Fruit fly (Drosophila melanogaster) whole organism, wandering third instar larva: ENCODE measurements around the gene Hap40.
A peak's percentile ranks its signal among the peaks of the same experiment; 100 is the strongest.

Source experiments
- Abd-B ChIP-seq: fragments of >200 bp; optimal IDR thresholded peaks from 2 replicates; lab custom pipeline; 2017; ENCODE audit warnings: missing biosample characterization, missing genetic modification characterization
- CG32264 ChIP-seq: fragments of 200-800 bp; sonication (Bioruptor generic); optimal IDR thresholded peaks from 2 replicates; lab custom pipeline; 2016; ENCODE audit warnings: missing biosample characterization, missing genetic modification characterization
- CG9705 ChIP-seq: fragments of 200-800 bp; sonication (Bioruptor generic); optimal IDR thresholded peaks from 2 replicates; lab custom pipeline; 2018; ENCODE audit warnings: missing biosample characterization, mild to moderate bottlenecking, missing genetic modification characterization
- Dfd ChIP-seq: fragments of >200 bp; optimal IDR thresholded peaks from 2 replicates; lab custom pipeline; 2017; ENCODE audit warnings: missing biosample characterization, missing genetic modification characterization
- GATAd ChIP-seq: sonication (Bioruptor generic); optimal IDR thresholded peaks from 2 replicates; lab custom pipeline; 2016; ENCODE audit warnings: missing biosample characterization, missing genetic modification characterization
- HLH106 ChIP-seq: fragments of 200-800 bp; optimal IDR thresholded peaks from 3 replicates; lab custom pipeline; 2019; ENCODE audit warnings: missing biosample characterization, mild to moderate bottlenecking, missing genetic modification characterization, moderate library complexity
- Hnf4 ChIP-seq: fragments of 200-800 bp; sonication (Bioruptor generic); optimal IDR thresholded peaks from 2 replicates; lab custom pipeline; 2016; ENCODE audit warnings: missing biosample characterization, mild to moderate bottlenecking, missing genetic modification characterization
- Hr78 ChIP-seq: fragments of >200 bp; optimal IDR thresholded peaks from 2 replicates; lab custom pipeline; 2017; ENCODE audit warnings: missing biosample characterization, missing genetic modification characterization
- Hr83 ChIP-seq: fragments of 200-300 bp; sonication (Bioruptor generic); optimal IDR thresholded peaks from 2 replicates; lab custom pipeline; 2016; ENCODE audit warnings: missing biosample characterization, mild to moderate bottlenecking, missing genetic modification characterization, moderate library complexity; ENCODE audit not compliant: poor library complexity, severe bottlenecking
- Jra ChIP-seq: sonication (Bioruptor generic); optimal IDR thresholded peaks from 2 replicates; lab custom pipeline; 2016; ENCODE audit warnings: missing biosample characterization, missing genetic modification characterization
- Myc ChIP-seq: fragments of >200 bp; optimal IDR thresholded peaks from 2 replicates; lab custom pipeline; 2017
- N ChIP-seq: fragments of >200 bp; optimal IDR thresholded peaks from 2 replicates; lab custom pipeline; 2018; ENCODE audit warnings: missing biosample characterization, missing external identifiers, missing genetic modification characterization
- OdsH ChIP-seq: fragments of 200-800 bp; sonication (Bioruptor generic); optimal IDR thresholded peaks from 2 replicates; lab custom pipeline; 2016; ENCODE audit warnings: missing biosample characterization, mild to moderate bottlenecking, missing genetic modification characterization
- Rel ChIP-seq, 2 experiments: fragments of 200-800 bp; sonication (Bioruptor generic) in 1 of 2; optimal IDR thresholded peaks; 2 replicates in 1 of 2; 3 replicates in 1 of 2; lab custom pipeline; 2016 to 2019; ENCODE audit warnings: mild to moderate bottlenecking in 2 of 2, missing biosample characterization in 2 of 2, missing genetic modification characterization in 2 of 2, moderate library complexity in 1 of 2
- Sp1 ChIP-seq: fragments of 200-800 bp; sonication (Bioruptor generic); optimal IDR thresholded peaks from 3 replicates; lab custom pipeline; 2019; ENCODE audit warnings: missing biosample characterization, mild to moderate bottlenecking, missing genetic modification characterization, moderate library complexity
- Vsx2 ChIP-seq: fragments of 200-300, 225-300 bp; sonication (Bioruptor generic); optimal IDR thresholded peaks from 2 replicates; lab custom pipeline; 2018; ENCODE audit warnings: missing biosample characterization, missing genetic modification characterization; ENCODE audit not compliant: partially characterized antibody
- br ChIP-seq: fragments of 200-800 bp; sonication (Bioruptor generic); optimal IDR thresholded peaks from 2 replicates; lab custom pipeline; 2016; ENCODE audit warnings: missing biosample characterization, missing genetic modification characterization
- brk ChIP-seq: fragments of 200-800 bp; sonication (Bioruptor generic); optimal IDR thresholded peaks from 2 replicates; lab custom pipeline; 2016; ENCODE audit warnings: missing biosample characterization, mild to moderate bottlenecking, missing genetic modification characterization
- dl ChIP-seq, 2 experiments: fragments of 175-275, 200-275 bp in 1 of 2; fragments of 200-275 bp in 1 of 2; sonication (Bioruptor generic); optimal IDR thresholded peaks; lab custom pipeline; 2018; ENCODE audit warnings: mild to moderate bottlenecking in 2 of 2, missing biosample characterization in 2 of 2, missing genetic modification characterization in 2 of 2, moderate library complexity in 2 of 2; ENCODE audit not compliant: partially characterized antibody in 2 of 2, insufficient read depth in 1 of 2
- dmrt93B ChIP-seq: fragments of 200-800 bp; sonication (Bioruptor generic); optimal IDR thresholded peaks from 2 replicates; lab custom pipeline; 2018; ENCODE audit warnings: missing biosample characterization, mild to moderate bottlenecking, missing genetic modification characterization
- dsf ChIP-seq: sonication (Bioruptor generic); optimal IDR thresholded peaks from 2 replicates; lab custom pipeline; 2016; ENCODE audit warnings: missing biosample characterization, missing genetic modification characterization, borderline replicate concordance
- ey ChIP-seq: fragments of 200-800 bp; sonication (Bioruptor generic); optimal IDR thresholded peaks from 2 replicates; lab custom pipeline; 2016; ENCODE audit warnings: missing biosample characterization, missing genetic modification characterization
- foxo ChIP-seq, 2 experiments: fragments of 200-800 bp; sonication (Bioruptor generic); optimal IDR thresholded peaks; 2 replicates in 1 of 2; 3 replicates in 1 of 2; lab custom pipeline; 2016 to 2017; ENCODE audit warnings: missing biosample characterization in 2 of 2, missing genetic modification characterization in 2 of 2
- fru ChIP-seq: fragments of 200-800 bp; sonication (Bioruptor generic); optimal IDR thresholded peaks from 3 replicates; lab custom pipeline; 2016; ENCODE audit warnings: missing biosample characterization, mild to moderate bottlenecking, missing genetic modification characterization
- h ChIP-seq: fragments of 200-800 bp; sonication (Bioruptor generic); optimal IDR thresholded peaks from 3 replicates; lab custom pipeline; 2016; ENCODE audit warnings: missing biosample characterization, mild to moderate bottlenecking, missing genetic modification characterization
- jim ChIP-seq: fragments of 175-275, 200-325 bp; sonication (Bioruptor generic); optimal IDR thresholded peaks from 2 replicates; lab custom pipeline; 2016; ENCODE audit warnings: missing biosample characterization, mild to moderate bottlenecking, missing genetic modification characterization
- lola ChIP-seq: fragments of >200 bp; optimal IDR thresholded peaks from 2 replicates; lab custom pipeline; 2017; ENCODE audit warnings: missing biosample characterization, missing genetic modification characterization
- psq ChIP-seq: fragments of 200-800 bp; sonication (Bioruptor generic); optimal IDR thresholded peaks from 3 replicates; lab custom pipeline; 2017; ENCODE audit warnings: missing biosample characterization, mild to moderate bottlenecking, missing genetic modification characterization, moderate library complexity
- rgr ChIP-seq: fragments of 200-800 bp; sonication (Bioruptor generic); optimal IDR thresholded peaks from 3 replicates; lab custom pipeline; 2016; ENCODE audit warnings: missing biosample characterization, mild to moderate bottlenecking, missing genetic modification characterization
- sage ChIP-seq: fragments of 200-800 bp; sonication (Bioruptor generic); optimal IDR thresholded peaks from 2 replicates; lab custom pipeline; 2016; ENCODE audit warnings: missing biosample characterization, mild to moderate bottlenecking, missing genetic modification characterization
- sv ChIP-seq: fragments of 200-800 bp; sonication (Bioruptor generic); optimal IDR thresholded peaks from 3 replicates; lab custom pipeline; 2016; ENCODE audit warnings: missing biosample characterization, missing genetic modification characterization
- tai ChIP-seq: sonication (Bioruptor generic); optimal IDR thresholded peaks from 2 replicates; lab custom pipeline; 2016; ENCODE audit warnings: missing biosample characterization, missing genetic modification characterization
- usp ChIP-seq: fragments of >200 bp; optimal IDR thresholded peaks from 2 replicates; lab custom pipeline; 2017; ENCODE audit warnings: missing biosample characterization, missing genetic modification characterization
- woc ChIP-seq: sonication (Bioruptor generic); optimal IDR thresholded peaks from 2 replicates; lab custom pipeline; 2016; ENCODE audit warnings: missing biosample characterization, mild to moderate bottlenecking, missing genetic modification characterization

Hap40 gene

DNA sequence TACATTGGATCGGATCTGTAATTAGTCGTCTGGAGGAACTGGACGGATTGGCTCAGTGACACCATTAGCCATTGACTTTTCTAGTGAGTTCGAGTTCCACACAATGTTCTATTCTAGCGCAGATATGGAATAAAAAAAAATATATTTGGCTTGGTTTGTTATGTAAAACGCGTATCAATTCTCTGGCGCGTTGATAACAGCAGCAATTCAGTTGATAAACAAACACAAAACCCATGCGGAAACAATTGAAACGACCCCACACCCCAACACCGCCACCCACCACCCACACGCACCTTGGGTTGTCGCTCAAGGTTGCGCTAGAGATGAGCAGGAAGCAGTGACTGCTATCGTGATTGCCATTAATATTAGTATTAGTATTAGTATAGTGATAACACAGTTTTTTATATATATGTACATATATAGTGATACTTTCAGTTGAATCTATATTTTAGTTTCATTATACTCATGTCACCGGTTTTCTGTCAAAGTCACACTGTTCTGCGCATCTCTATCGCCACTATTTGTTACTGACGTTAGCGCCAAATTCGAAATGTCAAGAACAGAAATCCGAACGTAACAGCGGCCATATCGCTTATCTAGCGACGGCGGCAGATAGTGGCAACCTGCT is 6.2 kb upstream of the Hap40 start:
- TF ChIP-seq ey (GFP tag; lab: Kevin White, UChicago) (peak; percentile 61), rgr (GFP tag; lab: Kevin White, UChicago) (peak; percentile 92), psq (GFP tag; lab: Kevin White, UChicago) (peak; percentile 73), CG9705 (peak; percentile 70), usp (no peak), Rel (GFP tag; optimal IDR thresholded peaks at IDR 0.05; lab: Kevin White, UChicago) (peak; percentile 69), Rel (tag; optimal IDR thresholded peaks at IDR 0.05; lab: Kevin White, UChicago) (peak; percentile 43), Hr83 (no peak), Sp1 (GFP tag; lab: Kevin White, UChicago) (peak; percentile 88), dmrt93B (peak; percentile 85), CG32264 (GFP tag; lab: Kevin White, UChicago) (peak; percentile 20), Myc (lab: Kevin White, UChicago) (peak; percentile 59), Vsx2 (GFP tag; lab: Kevin White, UChicago) (no peak), foxo (GFP tag; optimal IDR thresholded peaks at IDR 0.05; lab: Kevin White, UChicago) (peak in 1 of 2 experiments; percentile 95), fru (GFP tag; lab: Kevin White, UChicago) (peak; percentile 87), sv (GFP tag; lab: Kevin White, UChicago) (peak; percentile 77), HLH106 (peak; percentile 88), OdsH (peak; percentile 84), br (GFP tag; lab: Kevin White, UChicago) (peak; percentile 70), Abd-B (no peak), h (GFP tag; lab: Kevin White, UChicago) (peak; percentile 90), Jra (GFP tag; lab: Kevin White, UChicago) (peak; percentile 49), Hnf4 (GFP tag; lab: Kevin White, UChicago) (peak; percentile 71), sage (GFP tag; lab: Kevin White, UChicago) (peak; percentile 74), woc (GFP tag; lab: Kevin White, UChicago) (peak; percentile 33), brk (GFP tag; lab: Kevin White, UChicago) (no peak)

DNA sequence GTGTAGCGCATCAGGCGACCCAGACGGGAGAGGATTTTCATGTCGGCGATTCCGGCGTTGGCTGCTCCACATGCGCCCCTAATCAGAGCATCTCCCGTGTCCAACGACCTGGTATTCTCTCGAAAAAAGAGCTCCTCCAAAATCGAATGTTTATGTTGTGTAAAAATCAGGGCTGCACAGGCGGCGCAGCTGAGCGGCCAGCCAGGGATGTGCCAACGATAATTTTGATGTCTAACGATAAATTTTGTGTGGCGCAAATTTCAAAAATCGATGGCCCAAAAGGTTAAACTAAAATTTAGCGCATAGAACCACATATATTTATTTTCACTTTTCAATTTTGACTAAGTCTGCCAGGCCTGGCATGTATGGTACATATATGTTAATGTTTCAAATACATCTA is 2.9 kb upstream of the Hap40 start, which contains the start of gene CG9240:
Gene CG9240, minus strand, starts transcription at position 213 of the 400 bp plus-strand sequence.
- TF ChIP-seq Myc (lab: Kevin White, UChicago) (no peak), dl (GFP tag; optimal IDR thresholded peaks at IDR 0.05; lab: Kevin White, UChicago; ENCODE audit: insufficient read depth in 1 of 2, partially characterized antibody in 2 of 2) (no peak), GATAd (no peak), Sp1 (GFP tag; lab: Kevin White, UChicago) (no peak), Rel (GFP tag; optimal IDR thresholded peaks at IDR 0.05; lab: Kevin White, UChicago) (no peak), Rel (tag; optimal IDR thresholded peaks at IDR 0.05; lab: Kevin White, UChicago) (no peak), Hr78 (GFP tag; lab: Kevin White, UChicago) (no peak), rgr (GFP tag; lab: Kevin White, UChicago) (peak; percentile 48), CG32264 (GFP tag; lab: Kevin White, UChicago) (no peak)

DNA sequence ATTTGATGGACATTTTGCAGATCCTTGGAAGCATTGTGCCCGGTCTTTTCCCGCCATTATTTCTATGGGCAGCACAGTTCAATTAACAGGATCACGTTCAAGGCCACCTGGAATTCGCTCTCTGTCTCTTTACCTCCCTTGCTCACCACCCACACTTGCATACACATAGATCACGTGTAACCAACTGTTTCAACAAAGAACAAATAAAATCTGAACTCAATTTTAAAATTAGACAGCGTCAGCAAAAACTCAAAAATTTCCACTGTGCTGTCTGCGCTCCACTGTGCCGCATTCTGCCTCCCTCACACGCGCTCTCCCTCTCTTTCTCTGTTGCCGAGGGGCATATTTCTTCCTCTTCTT is 5.7 kb downstream of the Hap40 start:
- peak; percentile 9 for TF ChIP-seq ey (GFP tag; lab: Kevin White, UChicago)
- TF ChIP-seq Rel (GFP tag; optimal IDR thresholded peaks at IDR 0.05; lab: Kevin White, UChicago) = no peak
- no peak for TF ChIP-seq Rel (tag; optimal IDR thresholded peaks at IDR 0.05; lab: Kevin White, UChicago)
- TF ChIP-seq br (GFP tag; lab: Kevin White, UChicago) = peak; percentile 36
- no peak for TF ChIP-seq Dfd (GFP tag; lab: Kevin White, UChicago)
- TF ChIP-seq rgr (GFP tag; lab: Kevin White, UChicago) = peak; percentile 38
- TF ChIP-seq CG9705 = no peak
- TF ChIP-seq Myc (lab: Kevin White, UChicago) = no peak
- TF ChIP-seq woc (GFP tag; lab: Kevin White, UChicago) = peak; percentile 3
- TF ChIP-seq Hr78 (GFP tag; lab: Kevin White, UChicago) = no peak
- no peak for TF ChIP-seq OdsH
- TF ChIP-seq psq (GFP tag; lab: Kevin White, UChicago) = peak; percentile 6
- peak; percentile 13 for TF ChIP-seq Hr83
- peak; percentile 4 for TF ChIP-seq Hnf4 (GFP tag; lab: Kevin White, UChicago)
- TF ChIP-seq foxo (GFP tag; optimal IDR thresholded peaks at IDR 0.05; lab: Kevin White, UChicago) = peak in 1 of 2 experiments; percentile 40

DNA sequence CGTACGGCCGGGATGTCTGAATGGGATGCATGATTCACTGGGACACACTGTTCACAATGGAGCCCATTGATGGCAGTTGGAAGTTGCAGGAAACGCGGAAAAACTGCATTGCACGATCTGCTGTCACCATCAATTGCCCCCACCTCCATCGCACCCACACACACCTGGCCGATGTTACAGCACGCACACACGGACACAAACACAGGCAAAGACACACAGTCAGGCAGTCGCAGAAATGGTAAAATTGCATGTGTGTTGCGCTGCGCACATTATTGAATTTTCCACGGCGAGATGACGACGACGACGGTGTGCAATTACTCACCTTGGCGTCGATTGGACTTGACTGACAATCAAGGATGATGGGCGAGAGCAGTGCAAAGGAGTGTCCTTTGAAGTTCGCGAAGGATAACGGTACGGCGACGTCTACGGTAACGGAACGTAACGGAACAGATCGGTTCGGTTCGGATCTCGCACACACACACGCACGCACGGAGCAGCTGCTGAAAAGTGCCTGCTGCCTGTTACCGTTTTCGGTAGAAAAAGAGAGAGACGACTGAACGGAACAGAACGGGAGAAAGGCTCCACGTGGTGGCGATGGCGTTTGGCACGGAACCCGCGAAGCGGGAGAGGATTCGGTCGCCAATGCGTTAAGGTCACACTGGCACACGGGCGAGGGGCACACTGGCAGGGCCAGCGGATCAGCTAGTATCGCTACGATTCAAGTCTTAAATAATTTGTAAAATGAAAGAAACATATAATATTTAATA is 6.2 kb downstream of the Hap40 start, which contains the start of the genes CG9281 and CG15601:
Gene CG9281, minus strand, starts transcription at position 556 of the 767 bp plus-strand sequence.
Gene CG15601, plus strand, starts transcription at position 664 of the 767 bp plus-strand sequence.
- TF ChIP-seq HLH106 (peak; percentile 3), tai (no peak), dsf (no peak), fru (GFP tag; lab: Kevin White, UChicago) (no peak), CG9705 (no peak), Dfd (GFP tag; lab: Kevin White, UChicago) (no peak), Hnf4 (GFP tag; lab: Kevin White, UChicago) (no peak), br (GFP tag; lab: Kevin White, UChicago) (no peak), Rel (GFP tag; optimal IDR thresholded peaks at IDR 0.05; lab: Kevin White, UChicago) (no peak), Rel (tag; optimal IDR thresholded peaks at IDR 0.05; lab: Kevin White, UChicago) (peak; percentile 8), sv (GFP tag; lab: Kevin White, UChicago) (peak; percentile 22), CG32264 (GFP tag; lab: Kevin White, UChicago) (no peak), lola (GFP tag; lab: Kevin White, UChicago) (no peak), Sp1 (GFP tag; lab: Kevin White, UChicago) (peak; percentile 30), dmrt93B (no peak), Myc (lab: Kevin White, UChicago) (no peak), N (GFP tag; lab: Kevin White, UChicago) (peak; percentile 22), jim (GFP tag; lab: Kevin White, UChicago) (no peak), Hr83 (no peak), dl (GFP tag; optimal IDR thresholded peaks at IDR 0.05; lab: Kevin White, UChicago; ENCODE audit: insufficient read depth in 1 of 2, partially characterized antibody in 2 of 2) (no peak), OdsH (no peak), ey (GFP tag; lab: Kevin White, UChicago) (no peak)
- TF ChIP-seq, all 38 proteins: peak for 5
